Worm (Caenorhabditis elegans): ENCODE results near the gene F10D7.10.

DNA sequence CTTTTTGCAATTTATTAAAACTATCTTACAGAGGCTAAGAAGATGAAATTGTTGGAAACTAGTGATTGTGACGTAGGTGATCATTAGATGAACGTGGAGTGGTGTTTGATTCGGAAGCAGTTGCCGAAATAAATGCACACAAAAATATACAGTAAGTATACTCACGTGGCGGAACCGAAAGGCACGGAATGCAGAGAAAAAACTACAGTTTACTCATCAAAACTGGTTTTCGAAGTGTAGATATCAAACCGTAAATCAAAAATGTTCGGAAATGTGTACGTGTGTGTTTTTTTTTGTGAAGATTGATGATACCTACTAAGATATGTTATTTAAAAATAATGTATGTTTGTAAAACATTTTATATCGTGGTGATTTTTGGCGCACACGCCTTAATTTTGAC is 47.1 kb upstream of the F10D7.10 start:
- no peak for TF ChIP-seq snpc-4 (tag; optimal IDR thresholded peaks at IDR 0.05)
- TF ChIP-seq lir-3 (tag; optimal IDR thresholded peaks at IDR 0.05; ENCODE audit: poor library complexity) = no peak
- no peak for TF ChIP-seq unc-62 (GFP tag; optimal IDR thresholded peaks at IDR 0.05)
- no peak for TF ChIP-seq nhr-28 (tag; optimal IDR thresholded peaks at IDR 0.05)
- no peak for TF ChIP-seq blmp-1 (tag; optimal IDR thresholded peaks at IDR 0.05)

All from whole organism, L1 larva.